Fruit fly (Drosophila melanogaster) whole organism, embryonic: ENCODE data around the gene Fibp.

ENCODE experiments used
- ATbp ChIP-seq: fragments of 200-800 bp; sonication (Bioruptor generic); optimal IDR thresholded peaks from 2 replicates; lab custom pipeline; 2017; ENCODE audit warnings: missing biosample characterization, mild to moderate bottlenecking, missing genetic modification characterization, missing genetic modification reagents
- CG1024 ChIP-seq: fragments of 200-800 bp; sonication (Bioruptor generic); IDR thresholded peaks from 2 replicates; pipeline ENCODE4 v1.3.6; 2022; ENCODE audit warnings: missing biosample characterization, missing genetic modification characterization
- CG10267 ChIP-seq: fragments of 200-800 bp; sonication (Bioruptor generic); optimal IDR thresholded peaks from 2 replicates; lab custom pipeline; 2018; ENCODE audit warnings: missing biosample characterization, mild to moderate bottlenecking, missing genetic modification characterization, moderate library complexity
- CG10431 ChIP-seq: fragments of 200-800 bp; sonication (Bioruptor generic); optimal IDR thresholded peaks from 3 replicates; lab custom pipeline; 2018; ENCODE audit warnings: missing biosample characterization, mild to moderate bottlenecking, missing genetic modification characterization
- CG11398 ChIP-seq: fragments of 200-800 bp; sonication (Bioruptor generic); optimal IDR thresholded peaks from 2 replicates; lab custom pipeline; 2016; ENCODE audit warnings: missing biosample characterization, missing genetic modification characterization
- CG11456 ChIP-seq: fragments of 200-800 bp; sonication (Bioruptor generic); IDR thresholded peaks from 3 replicates; pipeline ENCODE4 v1.3.6; 2022; ENCODE audit warnings: missing biosample characterization, missing genetic modification characterization
- CG17186 ChIP-seq: fragments of 200-800 bp; sonication (Bioruptor generic); optimal IDR thresholded peaks from 3 replicates; lab custom pipeline; 2017; ENCODE audit warnings: missing biosample characterization, missing genetic modification reagents, missing genetic modification characterization
- CG17802 ChIP-seq: fragments of 200-800 bp; sonication (Bioruptor generic); optimal IDR thresholded peaks from 2 replicates; lab custom pipeline; 2018; ENCODE audit warnings: missing biosample characterization, mild to moderate bottlenecking, missing genetic modification characterization, moderate library complexity
- CG2678 ChIP-seq: fragments of 200-800 bp; sonication (Bioruptor generic); optimal IDR thresholded peaks from 3 replicates; lab custom pipeline; 2019; ENCODE audit warnings: missing biosample characterization, mild to moderate bottlenecking, missing genetic modification characterization, moderate library complexity
- CG3407 ChIP-seq: fragments of 200-800 bp; sonication (Bioruptor generic); optimal IDR thresholded peaks from 2 replicates; lab custom pipeline; 2018; ENCODE audit warnings: missing biosample characterization, mild to moderate bottlenecking, missing genetic modification characterization
- CG4328 ChIP-seq: fragments of 200-800 bp; sonication (Bioruptor generic); optimal IDR thresholded peaks from 3 replicates; lab custom pipeline; 2017; ENCODE audit warnings: missing biosample characterization, missing genetic modification reagents, missing genetic modification characterization
- CG4617 ChIP-seq: fragments of 200-800 bp; sonication (Bioruptor generic); optimal IDR thresholded peaks from 3 replicates; lab custom pipeline; 2016; ENCODE audit warnings: missing biosample characterization, missing genetic modification characterization, borderline replicate concordance
- CG6175 ChIP-seq: fragments of 200-800 bp; sonication (Bioruptor generic); IDR thresholded peaks from 3 replicates; pipeline ENCODE4 v1.3.6; 2022; ENCODE audit warnings: missing biosample characterization, missing genetic modification characterization
- CG6683 ChIP-seq: fragments of 200-800 bp; sonication (Bioruptor generic); optimal IDR thresholded peaks from 2 replicates; lab custom pipeline; 2017; ENCODE audit warnings: missing biosample characterization, mild to moderate bottlenecking, missing genetic modification characterization, missing genetic modification reagents
- CG7839 ChIP-seq: fragments of 200-800 bp; sonication (Bioruptor generic); optimal IDR thresholded peaks from 3 replicates; lab custom pipeline; 2018; ENCODE audit warnings: missing biosample characterization, mild to moderate bottlenecking, missing genetic modification characterization, moderate library complexity
- CG8290 ChIP-seq, 3 experiments: fragments of 200-800 bp; sonication (Bioruptor generic); optimal IDR thresholded peaks; 2 replicates each; lab custom pipeline; 2016 to 2019; ENCODE audit warnings: missing biosample characterization in 3 of 3, missing genetic modification characterization in 3 of 3, mild to moderate bottlenecking in 2 of 3, moderate library complexity in 1 of 3
- CG8478 ChIP-seq: fragments of >200 bp; optimal IDR thresholded peaks from 2 replicates; lab custom pipeline; 2018
- Camta ChIP-seq: fragments of 200-800 bp; sonication (Bioruptor generic); optimal IDR thresholded peaks from 2 replicates; lab custom pipeline; 2016; ENCODE audit warnings: missing biosample characterization, missing genetic modification characterization
- D19B ChIP-seq: fragments of 200-800 bp; sonication (Bioruptor generic); optimal IDR thresholded peaks from 2 replicates; lab custom pipeline; 2017; ENCODE audit warnings: missing biosample characterization, mild to moderate bottlenecking, missing genetic modification characterization
- Dfd ChIP-seq, 2 experiments: fragments of >200 bp; optimal IDR thresholded peaks; 2 replicates each; lab custom pipeline; 2017; ENCODE audit warnings: missing biosample characterization in 2 of 2, missing genetic modification characterization in 2 of 2
- Dll ChIP-seq: fragments of 200-800 bp; sonication (Bioruptor generic); IDR thresholded peaks from 4 replicates; pipeline ENCODE4 v1.3.6; 2022; ENCODE audit warnings: missing biosample characterization, missing genetic modification characterization; ENCODE audit not compliant: partially characterized antibody
- Jarid2 ChIP-seq: fragments of 200-800 bp; sonication (Bioruptor generic); optimal IDR thresholded peaks from 3 replicates; lab custom pipeline; 2017; ENCODE audit warnings: mild to moderate bottlenecking, missing biosample characterization, missing genetic modification reagents, missing genetic modification characterization
- Kr ChIP-seq: fragments of 200-800 bp; sonication (Bioruptor generic); optimal IDR thresholded peaks from 2 replicates; lab custom pipeline; 2017; ENCODE audit warnings: missing biosample characterization, mild to moderate bottlenecking, missing genetic modification characterization
- Lhr ChIP-seq: fragments of 200-800 bp; sonication (Bioruptor generic); optimal IDR thresholded peaks from 3 replicates; lab custom pipeline; 2017; ENCODE audit warnings: mild to moderate bottlenecking, missing biosample characterization, missing genetic modification reagents, missing genetic modification characterization
- Meics ChIP-seq: fragments of 200-800 bp; sonication (Bioruptor generic); optimal IDR thresholded peaks from 2 replicates; lab custom pipeline; 2017; ENCODE audit warnings: missing biosample characterization, mild to moderate bottlenecking, missing genetic modification characterization
- Rx ChIP-seq: fragments of 200-800 bp; sonication (Bioruptor generic); IDR thresholded peaks from 2 replicates; pipeline ENCODE4 v1.3.6; 2022; ENCODE audit warnings: missing biosample characterization, missing genetic modification characterization
- Side ChIP-seq: fragments of 200-800 bp; sonication (Bioruptor generic); optimal IDR thresholded peaks from 2 replicates; lab custom pipeline; 2016; ENCODE audit warnings: missing biosample characterization, missing genetic modification characterization
- Usf ChIP-seq: fragments of 200-800 bp; sonication (Bioruptor generic); optimal IDR thresholded peaks from 2 replicates; lab custom pipeline; 2017; ENCODE audit warnings: missing genotype, missing biosample characterization, missing genetic modification characterization
- Vsx1 ChIP-seq: fragments of 200-800 bp; sonication (Bioruptor generic); optimal IDR thresholded peaks from 2 replicates; lab custom pipeline; 2017; ENCODE audit warnings: missing biosample characterization, mild to moderate bottlenecking, missing genetic modification characterization, missing genetic modification reagents
- chn ChIP-seq: fragments of 200-800 bp; sonication (Bioruptor generic); optimal IDR thresholded peaks from 2 replicates; lab custom pipeline; 2016; ENCODE audit warnings: missing biosample characterization, missing genetic modification characterization
- cwo ChIP-seq: fragments of 200-800 bp; sonication (Bioruptor generic); optimal IDR thresholded peaks from 3 replicates; lab custom pipeline; 2017; ENCODE audit warnings: missing biosample characterization, missing genetic modification characterization, mild to moderate bottlenecking, moderate library complexity, missing genetic modification reagents
- dmrt11E ChIP-seq: fragments of 200-800 bp; sonication (Bioruptor generic); optimal IDR thresholded peaks from 3 replicates; lab custom pipeline; 2018; ENCODE audit warnings: missing biosample characterization, mild to moderate bottlenecking, missing genetic modification characterization, moderate library complexity
- dmrt99B ChIP-seq: fragments of 200-800 bp; sonication (Bioruptor generic); optimal IDR thresholded peaks from 2 replicates; lab custom pipeline; 2018; ENCODE audit warnings: missing biosample characterization, mild to moderate bottlenecking, missing genetic modification characterization, moderate library complexity
- gsb ChIP-seq: fragments of 200-800 bp; sonication (Bioruptor generic); IDR thresholded peaks from 2 replicates; pipeline ENCODE4 v1.3.6; 2022; ENCODE audit warnings: missing biosample characterization, missing genetic modification characterization
- h ChIP-seq: fragments of >200 bp; optimal IDR thresholded peaks from 2 replicates; lab custom pipeline; 2017
- hkb ChIP-seq, 2 experiments: fragments of 200-800 bp in 1 of 2; fragments of >200 bp in 1 of 2; sonication (Bioruptor generic) in 1 of 2; IDR thresholded peaks in 1 of 2; optimal IDR thresholded peaks in 1 of 2; 2 replicates each; pipeline versions ENCODE4 v1.3.6 to Lab custom; 2017 to 2022; ENCODE audit warnings: missing biosample characterization in 1 of 2, missing genetic modification characterization in 1 of 2
- lbe ChIP-seq: fragments of 200-800 bp; sonication (Bioruptor generic); optimal IDR thresholded peaks from 2 replicates; lab custom pipeline; 2016; ENCODE audit warnings: missing biosample characterization, mild to moderate bottlenecking, missing genetic modification characterization
- lov ChIP-seq, 2 experiments: fragments of 200-800 bp in 1 of 2; fragments of >200 bp in 1 of 2; sonication (Bioruptor generic) in 1 of 2; IDR thresholded peaks in 1 of 2; optimal IDR thresholded peaks in 1 of 2; 2 replicates in 1 of 2; 3 replicates in 1 of 2; pipeline versions ENCODE4 v1.3.6 to Lab custom; 2017 to 2022; ENCODE audit warnings: missing biosample characterization in 1 of 2, missing genetic modification characterization in 1 of 2
- run ChIP-seq: fragments of 200-800 bp; sonication (Bioruptor generic); optimal IDR thresholded peaks from 3 replicates; lab custom pipeline; 2018; ENCODE audit warnings: missing biosample characterization, mild to moderate bottlenecking, missing genetic modification characterization
- sd ChIP-seq: fragments of 200-800 bp; sonication (Bioruptor generic); optimal IDR thresholded peaks from 3 replicates; lab custom pipeline; 2018; ENCODE audit warnings: missing biosample characterization, mild to moderate bottlenecking, missing genetic modification characterization, moderate library complexity
- shn ChIP-seq: fragments of 200-800 bp; sonication (Bioruptor generic); optimal IDR thresholded peaks from 3 replicates; lab custom pipeline; 2016; ENCODE audit warnings: missing biosample characterization, missing genetic modification characterization
- sna ChIP-seq: fragments of 200-800 bp; sonication (Bioruptor generic); IDR thresholded peaks from 2 replicates; pipeline ENCODE4 v1.3.6; 2022; ENCODE audit warnings: missing biosample characterization, missing genetic modification characterization; ENCODE audit not compliant: partially characterized antibody
- sqz ChIP-seq: fragments of 200-800 bp; sonication (Bioruptor generic); optimal IDR thresholded peaks from 3 replicates; lab custom pipeline; 2018; ENCODE audit warnings: missing biosample characterization, mild to moderate bottlenecking, missing genetic modification characterization
- tgo ChIP-seq: fragments of 200-800 bp; sonication (Bioruptor generic); IDR thresholded peaks from 3 replicates; pipeline ENCODE4 v1.3.6; 2022; ENCODE audit warnings: missing biosample characterization, missing genetic modification characterization
- tio ChIP-seq: fragments of 200-800 bp; sonication (Bioruptor generic); optimal IDR thresholded peaks from 2 replicates; lab custom pipeline; 2017; ENCODE audit warnings: missing biosample characterization, missing genetic modification characterization, inconsistent platforms
- trem ChIP-seq: fragments of 200-800 bp; optimal IDR thresholded peaks from 3 replicates; lab custom pipeline; 2019; ENCODE audit warnings: missing biosample characterization, mild to moderate bottlenecking, missing genetic modification characterization, moderate library complexity
- z ChIP-seq: fragments of 200-800 bp; sonication (Bioruptor generic); IDR thresholded peaks from 3 replicates; pipeline ENCODE4 v1.3.6; 2022; ENCODE audit warnings: missing biosample characterization, missing genetic modification characterization

The Fibp gene

dm6 chr3L:19817807-19818531 lies at the start of gene Fibp, which contains the start of gene Deaf1 (continued):
- peak; percentile 72 for TF ChIP-seq CG10267 (tag; lab: Kevin White, UChicago)
- TF ChIP-seq sna (GFP tag; lab: Robert Waterston, UW) = peak; percentile 94
- peak in 1 of 2 experiments; percentile 39 for TF ChIP-seq Dfd (GFP tag; optimal IDR thresholded peaks at IDR 0.05; lab: Kevin White, UChicago)
- TF ChIP-seq CG10431 = peak; percentile 32
- no peak for TF ChIP-seq run (tag; lab: Kevin White, UChicago)
- TF ChIP-seq Side = peak; percentile 80
- peak; percentile 67 for TF ChIP-seq trem (tag; lab: Kevin White, UChicago)
- no peak; the same call in 1 of the 2 replicates for TF ChIP-seq Rx (GFP tag; lab: Robert Waterston, UW)
- TF ChIP-seq hkb (optimal IDR thresholded peaks at IDR 0.05; lab: Kevin White, UChicago) = no peak
- TF ChIP-seq hkb (GFP tag; IDR thresholded peaks at IDR 0.05; lab: Robert Waterston, UW) = no peak
- no peak for TF ChIP-seq CG8478 (lab: Kevin White, UChicago)
- TF ChIP-seq CG17802 (tag; lab: Kevin White, UChicago) = no peak
- peak; percentile 68 for TF ChIP-seq Lhr (GFP tag; lab: Kevin White, UChicago)
- peak; percentile 83 for TF ChIP-seq CG8290 (GFP tag; optimal IDR thresholded peaks at IDR 0.05; lab: Kevin White, UChicago)
- peak; percentile 48 to 91 for TF ChIP-seq CG8290 (tag; optimal IDR thresholded peaks at IDR 0.05; lab: Kevin White, UChicago)
- no peak for TF ChIP-seq cwo (GFP tag; lab: Kevin White, UChicago)
- no peak for TF ChIP-seq CG1024 (GFP tag; lab: Robert Waterston, UW)
- TF ChIP-seq CG7839 (tag; lab: Kevin White, UChicago) = peak; percentile 74
- TF ChIP-seq dmrt99B (tag; lab: Kevin White, UChicago) = no peak
- peak; percentile 41 for TF ChIP-seq Usf (GFP tag; lab: Kevin White, UChicago)
- peak; percentile 58 for TF ChIP-seq CG17186
- peak; percentile 77 for TF ChIP-seq Camta (GFP tag; lab: Kevin White, UChicago)
- TF ChIP-seq tgo (GFP tag; lab: Robert Waterston, UW) = peak; percentile 64; the same call in 2 of the 3 replicates
- peak; percentile 16 for TF ChIP-seq CG6683 (GFP tag; lab: Kevin White, UChicago)
- peak; percentile 32 for TF ChIP-seq Jarid2 (GFP tag; lab: Kevin White, UChicago)
- peak; percentile 91 for TF ChIP-seq CG4617
- TF ChIP-seq Dll (GFP tag; lab: Robert Waterston, UW) = peak; percentile 95
- peak; percentile 47 for TF ChIP-seq D19B (GFP tag; lab: Kevin White, UChicago)
- TF ChIP-seq sqz (GFP tag; lab: Kevin White, UChicago) = no peak
- TF ChIP-seq CG2678 (tag; lab: Kevin White, UChicago) = peak; percentile 80
- TF ChIP-seq Meics = peak; percentile 66
- TF ChIP-seq CG11456 = peak; percentile 81
- no peak for TF ChIP-seq lov (optimal IDR thresholded peaks at IDR 0.05; lab: Kevin White, UChicago)
- TF ChIP-seq lov (GFP tag; IDR thresholded peaks at IDR 0.05; lab: Robert Waterston, UW) = 0 out of 3 replicates have a peak, but pooled peaks have one; percentile 22
- TF ChIP-seq h (lab: Kevin White, UChicago) = no peak
- TF ChIP-seq CG6175 (GFP tag; lab: Robert Waterston, UW) = peak; percentile 42; the same call in 1 of the 3 replicates
- TF ChIP-seq ATbp (GFP tag; lab: Kevin White, UChicago) = no peak
- peak; percentile 62 for TF ChIP-seq CG4328
- TF ChIP-seq dmrt11E (tag; lab: Kevin White, UChicago) = peak; percentile 79
- TF ChIP-seq CG3407 (GFP tag; lab: Kevin White, UChicago) = peak; percentile 44
- TF ChIP-seq CG11398 = no peak
- TF ChIP-seq tio (GFP tag; lab: Kevin White, UChicago) = no peak
- peak; percentile 87 for TF ChIP-seq chn (GFP tag; lab: Kevin White, UChicago)
- TF ChIP-seq sd = peak; percentile 30
- no peak for TF ChIP-seq z
- TF ChIP-seq Kr (GFP tag; lab: Kevin White, UChicago) = no peak
- peak; percentile 29 for TF ChIP-seq lbe (GFP tag; lab: Kevin White, UChicago)
- no peak for TF ChIP-seq gsb
- TF ChIP-seq Vsx1 (GFP tag; lab: Kevin White, UChicago) = no peak
- TF ChIP-seq shn (GFP tag; lab: Kevin White, UChicago) = peak; percentile 86
